Worm (Caenorhabditis elegans): ENCODE results near the gene fbxa-150.

The fbxa-150 gene

DNA sequence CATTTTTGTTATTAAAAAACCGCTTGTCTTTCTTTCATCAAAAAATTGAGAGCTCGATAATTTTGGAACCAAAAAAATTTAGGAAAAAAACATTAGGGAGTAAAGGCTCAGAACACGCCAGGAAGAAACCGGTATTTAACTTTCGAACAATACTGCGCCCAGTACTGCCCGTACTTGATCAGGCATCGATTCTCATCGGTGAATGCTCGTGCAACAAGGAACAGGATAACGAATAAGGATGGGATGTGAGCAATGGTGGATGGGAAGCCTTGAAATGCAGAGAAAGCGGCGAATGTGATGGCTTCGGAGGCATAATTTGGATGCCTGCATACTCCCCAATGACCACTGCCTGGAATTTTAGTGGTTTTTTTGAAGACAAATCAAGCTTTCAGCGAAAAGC lies 41.6 kb upstream of the fbxa-150 start:
- TF ChIP-seq unc-62 (GFP tag; optimal IDR thresholded peaks at IDR 0.05) (no peak), nhr-25 (tag; optimal IDR thresholded peaks at IDR 0.05) (no peak), egl-5 (tag; optimal IDR thresholded peaks at IDR 0.05) (no peak), nhr-43 (tag; optimal IDR thresholded peaks at IDR 0.05; ENCODE audit: poor library complexity, severe bottlenecking) (no peak), nhr-77 (tag; optimal IDR thresholded peaks at IDR 0.05) (no peak), nhr-28 (tag; optimal IDR thresholded peaks at IDR 0.05) (no peak), lin-39 (tag; optimal IDR thresholded peaks at IDR 0.05) (no peak), pha-4 (tag; optimal IDR thresholded peaks at IDR 0.05) (no peak), R02D3.7 (tag; optimal IDR thresholded peaks at IDR 0.05) (no peak), elt-1 (tag; optimal IDR thresholded peaks at IDR 0.05) (no peak), nhr-76 (tag; optimal IDR thresholded peaks at IDR 0.05) (no peak), egl-27 (tag; optimal IDR thresholded peaks at IDR 0.05) (no peak), mdl-1 (tag; optimal IDR thresholded peaks at IDR 0.05) (no peak), aly-2 (tag; optimal IDR thresholded peaks at IDR 0.05) (no peak), lsy-12 (tag; optimal IDR thresholded peaks at IDR 0.05) (no peak)

DNA sequence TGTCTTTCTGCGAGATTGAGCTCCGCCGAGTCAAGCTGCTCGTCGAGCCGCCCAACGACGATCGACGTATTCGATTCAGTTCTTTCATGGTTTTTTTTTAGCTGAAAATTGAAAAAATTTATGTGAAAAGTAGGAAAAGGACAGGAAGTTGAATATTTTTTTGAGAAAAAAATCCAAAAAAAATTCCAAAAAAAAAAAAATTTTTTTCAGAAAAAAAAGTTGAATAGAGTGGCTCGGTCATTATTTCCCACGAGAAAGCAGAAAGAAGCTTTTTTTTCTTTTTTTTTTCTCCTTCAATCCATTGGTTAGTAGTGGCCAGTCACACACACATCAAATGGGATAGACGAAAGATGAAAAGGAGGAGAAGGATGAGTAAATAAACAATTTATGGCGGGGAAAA lies 37.1 kb upstream of the fbxa-150 start, which contains the start of gene dhcr-7:
Gene dhcr-7 (minus strand): TSS at position 101 of the 400 bp plus-strand sequence.
- TF ChIP-seq nhr-43 (tag; optimal IDR thresholded peaks at IDR 0.05; ENCODE audit: poor library complexity, severe bottlenecking) (no peak), elt-3 (tag; optimal IDR thresholded peaks at IDR 0.05) (no peak), lsy-12 (tag; optimal IDR thresholded peaks at IDR 0.05) (no peak), ceh-82 (tag; optimal IDR thresholded peaks at IDR 0.05) (no peak), mdl-1 (tag; optimal IDR thresholded peaks at IDR 0.05) (no peak), egl-27 (tag; optimal IDR thresholded peaks at IDR 0.05) (no peak), elt-1 (tag; optimal IDR thresholded peaks at IDR 0.05) (no peak), unc-39 (tag; optimal IDR thresholded peaks at IDR 0.05) (no peak), nfya-1 (tag; optimal IDR thresholded peaks at IDR 0.05; ENCODE audit: insufficient read depth) (no peak), pha-4 (tag; optimal IDR thresholded peaks at IDR 0.05) (no peak), fos-1 (tag; optimal IDR thresholded peaks at IDR 0.05) (no peak), snpc-4 (tag; optimal IDR thresholded peaks at IDR 0.05) (no peak), sea-2 (GFP tag; optimal IDR thresholded peaks at IDR 0.05) (no peak), R02D3.7 (tag; optimal IDR thresholded peaks at IDR 0.05) (no peak)

DNA sequence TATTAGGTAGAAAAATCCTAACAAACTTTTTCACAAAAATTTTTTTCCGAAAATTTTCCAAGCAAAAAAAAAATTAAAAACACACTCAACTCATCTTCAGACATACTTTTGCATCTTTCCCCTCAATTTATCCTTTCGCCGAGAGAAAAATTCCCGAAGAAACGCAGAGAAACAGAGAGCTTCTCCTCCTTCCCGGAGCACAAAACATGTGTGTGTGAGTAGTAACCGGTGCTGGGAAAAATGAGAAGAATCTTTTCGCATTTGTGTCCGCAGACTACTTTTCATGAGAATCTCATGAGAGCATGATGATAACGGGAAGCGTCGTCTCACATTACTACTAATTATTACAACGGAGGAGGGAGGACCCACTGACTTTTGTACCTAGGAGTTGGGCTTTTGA lies 35.8 kb upstream of the fbxa-150 start:
- TF ChIP-seq fkh-10 (GFP tag; optimal IDR thresholded peaks at IDR 0.05), result no peak
- peak; percentile 16 for TF ChIP-seq nfya-1 (tag; optimal IDR thresholded peaks at IDR 0.05; ENCODE audit: insufficient read depth)

DNA sequence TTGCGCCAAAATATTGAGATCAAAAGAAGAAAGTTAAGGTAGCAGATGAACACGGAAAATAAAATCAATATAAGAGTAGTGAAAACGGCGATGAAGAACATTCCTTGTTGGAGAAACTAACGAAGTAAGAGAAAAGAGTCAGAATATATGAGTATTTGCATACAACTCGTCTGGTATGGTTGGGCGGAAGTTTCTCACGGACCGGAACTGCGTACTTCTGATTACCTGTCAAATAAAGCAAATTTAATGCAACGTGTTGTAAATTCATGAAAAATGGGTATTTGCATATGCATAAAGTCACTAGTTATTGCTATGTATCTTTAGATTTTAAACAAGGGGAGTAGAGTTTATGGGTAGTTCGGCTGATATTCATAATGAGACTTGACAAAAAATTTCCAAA lies 33.3 kb upstream of the fbxa-150 start, which contains the start of gene srbc-78:
Gene srbc-78 (minus strand): TSS at position 101 of the 400 bp plus-strand sequence.
- no peak for TF ChIP-seq nhr-12 (tag; optimal IDR thresholded peaks at IDR 0.05)
- TF ChIP-seq tbx-2 (tag; optimal IDR thresholded peaks at IDR 0.05), result no peak
- TF ChIP-seq pqm-1 (tag; optimal IDR thresholded peaks at IDR 0.05), result no peak
- TF ChIP-seq nhr-11 (tag; optimal IDR thresholded peaks at IDR 0.05), result no peak
- TF ChIP-seq sea-2 (GFP tag; optimal IDR thresholded peaks at IDR 0.05), result no peak
- TF ChIP-seq ztf-4 (tag; optimal IDR thresholded peaks at IDR 0.05), result no peak
- TF ChIP-seq mdl-1 (tag; optimal IDR thresholded peaks at IDR 0.05), result no peak

DNA sequence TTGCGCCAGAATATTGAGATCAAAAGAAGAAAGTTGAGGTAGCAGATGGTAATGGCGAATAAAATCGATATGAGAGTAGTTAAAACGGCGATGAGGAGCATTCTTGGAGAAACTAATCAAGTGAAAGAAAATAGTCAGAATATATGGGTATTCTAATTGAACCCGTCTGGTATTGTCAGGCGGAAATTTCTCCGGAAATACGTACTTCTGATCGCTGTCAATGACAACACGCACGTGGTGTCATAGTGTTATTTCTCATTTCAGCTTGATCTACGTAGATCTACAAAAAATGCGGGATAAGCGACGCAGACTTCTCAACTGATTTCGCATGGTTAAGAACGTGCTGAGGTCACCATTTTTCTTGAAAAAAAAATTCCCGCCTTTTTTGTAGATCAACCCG lies 30.0 kb upstream of the fbxa-150 start, which contains the start of gene srbc-79:
Gene srbc-79 (minus strand): TSS at position 101 of the 400 bp plus-strand sequence.
- no peak for TF ChIP-seq nhr-25 (tag; optimal IDR thresholded peaks at IDR 0.05)
- no peak for TF ChIP-seq aly-2 (tag; optimal IDR thresholded peaks at IDR 0.05)
- no peak for TF ChIP-seq skn-1 (tag; optimal IDR thresholded peaks at IDR 0.05)
- TF ChIP-seq ceh-16 (tag; optimal IDR thresholded peaks at IDR 0.05), result no peak
- TF ChIP-seq sea-2 (GFP tag; optimal IDR thresholded peaks at IDR 0.05), result no peak
- no peak for TF ChIP-seq mml-1 (tag; optimal IDR thresholded peaks at IDR 0.05)
- TF ChIP-seq lin-39 (tag; optimal IDR thresholded peaks at IDR 0.05), result no peak
- no peak for TF ChIP-seq R02D3.7 (tag; optimal IDR thresholded peaks at IDR 0.05)
- no peak for TF ChIP-seq elt-2 (tag; optimal IDR thresholded peaks at IDR 0.05)
- TF ChIP-seq unc-62 (GFP tag; optimal IDR thresholded peaks at IDR 0.05), result no peak
- no peak for TF ChIP-seq nhr-12 (tag; optimal IDR thresholded peaks at IDR 0.05)
- TF ChIP-seq ama-1 (optimal IDR thresholded peaks at IDR 0.05), result no peak
- TF ChIP-seq ztf-4 (tag; optimal IDR thresholded peaks at IDR 0.05), result no peak
- no peak for TF ChIP-seq snpc-4 (tag; optimal IDR thresholded peaks at IDR 0.05)
- no peak for TF ChIP-seq lsy-12 (tag; optimal IDR thresholded peaks at IDR 0.05)
